Worm (Caenorhabditis elegans): ENCODE results near the gene oatr-1.
A peak's percentile ranks its signal among the peaks of the same experiment; 100 is the strongest.

The oatr-1 gene

DNA sequence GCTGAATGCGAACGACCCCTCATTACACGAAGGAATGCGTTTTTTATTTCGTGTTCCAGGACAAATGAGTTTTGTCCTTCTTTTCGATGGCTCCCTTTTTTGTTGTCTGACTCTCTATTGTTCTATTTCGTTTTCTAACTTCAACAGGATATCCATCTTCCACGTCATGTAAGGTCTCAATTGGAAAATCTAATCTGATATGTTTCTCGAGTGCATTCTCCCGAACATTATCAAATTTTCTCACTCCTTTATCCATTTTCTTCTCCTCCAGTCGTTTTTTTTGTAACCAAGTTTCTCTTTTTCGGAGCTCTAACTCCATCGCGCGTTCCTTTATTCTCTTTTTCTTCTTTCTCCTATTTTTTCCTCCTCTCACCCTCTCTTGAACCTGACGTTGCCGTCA is 45.6 kb downstream of the oatr-1 start:
- TF ChIP-seq hlh-30 (tag; optimal IDR thresholded peaks at IDR 0.05; ENCODE audit: insufficient read depth) (no peak), unc-39 (tag; optimal IDR thresholded peaks at IDR 0.05) (no peak), mes-2 (tag; optimal IDR thresholded peaks at IDR 0.05; ENCODE audit: poor library complexity, severe bottlenecking) (no peak), Y48G9A.11 (GFP tag; IDR thresholded peaks at IDR 0.05) (no peak), nhr-237 (tag; optimal IDR thresholded peaks at IDR 0.05) (no peak), nhr-6 (tag; optimal IDR thresholded peaks at IDR 0.05) (no peak), mdt-29 (GFP tag; IDR thresholded peaks at IDR 0.05) (no peak), F26F4.8 (GFP tag; conservative IDR thresholded peaks at IDR 0.05) (no peak), ama-1 (optimal IDR thresholded peaks at IDR 0.05) (no peak), fkh-10 (GFP tag; optimal IDR thresholded peaks at IDR 0.05) (peak; percentile 73), lsy-2 (tag; optimal IDR thresholded peaks at IDR 0.05) (peak in 1 of 2 experiments; percentile 15), lir-3 (tag; optimal IDR thresholded peaks at IDR 0.05) (no peak), ctbp-1 (GFP tag; IDR thresholded peaks at IDR 0.05) (peak; percentile 65; the same call in 1 of the 2 replicates), ces-1 (GFP tag; optimal IDR thresholded peaks at IDR 0.05) (peak; percentile 91), dve-1 (tag; optimal IDR thresholded peaks at IDR 0.05; ENCODE audit: insufficient read depth) (no peak), rbr-2 (tag; optimal IDR thresholded peaks at IDR 0.05) (peak; percentile 17)

DNA sequence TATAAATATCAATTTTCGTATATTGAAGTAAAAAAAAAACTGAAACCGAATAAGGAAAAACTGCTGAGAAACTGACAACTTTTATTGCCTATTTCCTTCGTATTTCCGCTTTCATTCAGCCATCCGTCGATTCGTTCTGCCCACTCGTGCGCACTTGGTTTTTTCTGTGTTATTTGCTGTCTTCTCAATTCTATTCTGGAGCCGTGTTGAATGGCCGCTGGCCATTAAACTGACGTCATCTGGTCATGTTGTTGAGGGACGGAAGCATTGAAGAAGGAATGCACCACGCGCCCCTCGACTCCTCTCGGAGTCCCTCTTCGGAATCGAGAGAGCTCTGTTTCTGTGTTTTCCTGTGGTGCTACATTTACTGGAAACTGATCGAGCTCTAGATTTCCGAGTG is 47.4 kb downstream of the oatr-1 start:
- TF ChIP-seq skn-1 (tag; optimal IDR thresholded peaks at IDR 0.05): no peak
- TF ChIP-seq spr-3 (GFP tag; optimal IDR thresholded peaks at IDR 0.05): no peak
- TF ChIP-seq madf-5 (GFP tag; IDR thresholded peaks at IDR 0.05): no peak
- TF ChIP-seq dve-1 (tag; optimal IDR thresholded peaks at IDR 0.05; ENCODE audit: insufficient read depth): no peak
- TF ChIP-seq cey-2 (tag; optimal IDR thresholded peaks at IDR 0.05; ENCODE audit: borderline replicate concordance, insufficient read depth): no peak
- no peak for TF ChIP-seq nhr-41 (GFP tag; IDR thresholded peaks at IDR 0.05)
- TF ChIP-seq duxl-1 (tag; optimal IDR thresholded peaks at IDR 0.05; ENCODE audit: poor library complexity): no peak
- no peak for TF ChIP-seq jun-1 (tag; optimal IDR thresholded peaks at IDR 0.05)
- peak in 1 of 2 experiments; percentile 73 for TF ChIP-seq mdl-1 (tag; optimal IDR thresholded peaks at IDR 0.05)
- no peak for TF ChIP-seq nhr-102 (tag; optimal IDR thresholded peaks at IDR 0.05)
- TF ChIP-seq fkh-10 (GFP tag; optimal IDR thresholded peaks at IDR 0.05): peak; percentile 69
- no peak for TF ChIP-seq nhr-10 (tag; optimal IDR thresholded peaks at IDR 0.05)
- no peak for TF ChIP-seq F10B5.3 (tag; optimal IDR thresholded peaks at IDR 0.05)
- TF ChIP-seq dmd-9 (GFP tag; IDR thresholded peaks at IDR 0.05): no peak
- no peak for TF ChIP-seq dmd-8 (GFP tag; IDR thresholded peaks at IDR 0.05)
- TF ChIP-seq mes-2 (tag; optimal IDR thresholded peaks at IDR 0.05; ENCODE audit: poor library complexity, severe bottlenecking): no peak
- TF ChIP-seq saeg-2 (GFP tag; IDR thresholded peaks at IDR 0.05): no peak
- TF ChIP-seq F37D6.2 (tag; optimal IDR thresholded peaks at IDR 0.05): peak; percentile 38
- no peak for TF ChIP-seq daf-19 (GFP tag; conservative IDR thresholded peaks at IDR 0.05)
- peak; percentile 67; the same call in 1 of the 2 replicates for TF ChIP-seq egl-43 (GFP tag; IDR thresholded peaks at IDR 0.05)
- no peak for TF ChIP-seq pha-4 (GFP tag; IDR thresholded peaks at IDR 0.05)
- no peak for TF ChIP-seq pha-4 (tag; optimal IDR thresholded peaks at IDR 0.05)
- TF ChIP-seq nhr-42 (GFP tag; IDR thresholded peaks at IDR 0.05): no peak
- TF ChIP-seq mdt-29 (GFP tag; IDR thresholded peaks at IDR 0.05): no peak
- peak; percentile 88 for TF ChIP-seq aha-1 (tag)
- TF ChIP-seq nhr-48 (tag; optimal IDR thresholded peaks at IDR 0.05): peak; percentile 5
- no peak for TF ChIP-seq T20F7.1 (GFP tag; optimal IDR thresholded peaks at IDR 0.05)
- no peak for TF ChIP-seq ceh-62 (tag; optimal IDR thresholded peaks at IDR 0.05)
- peak in 1 of 2 experiments; percentile 66 for TF ChIP-seq lsy-2 (tag; optimal IDR thresholded peaks at IDR 0.05)
- no peak for TF ChIP-seq snpc-4 (tag; optimal IDR thresholded peaks at IDR 0.05)
- TF ChIP-seq ztf-11 (tag; optimal IDR thresholded peaks at IDR 0.05): no peak
- no peak for TF ChIP-seq ces-1 (GFP tag; optimal IDR thresholded peaks at IDR 0.05)
- TF ChIP-seq rbr-2 (tag; optimal IDR thresholded peaks at IDR 0.05): peak; percentile 37
- no peak for TF ChIP-seq zip-2 (tag; optimal IDR thresholded peaks at IDR 0.05)
- TF ChIP-seq nhr-11 (tag; optimal IDR thresholded peaks at IDR 0.05): no peak
- TF ChIP-seq hmg-1.1 (GFP tag; IDR thresholded peaks at IDR 0.05): 0 out of 2 replicates have a peak, but pooled peaks have one; percentile 16
- no peak for TF ChIP-seq lin-15B (tag; optimal IDR thresholded peaks at IDR 0.05)
- TF ChIP-seq unc-130 (GFP tag; optimal IDR thresholded peaks at IDR 0.05): no peak
- TF ChIP-seq T26A8.4 (GFP tag; IDR thresholded peaks at IDR 0.05): no peak
- no peak for TF ChIP-seq tra-1 (GFP tag; IDR thresholded peaks at IDR 0.05)
- TF ChIP-seq ceh-28 (tag; optimal IDR thresholded peaks at IDR 0.05): no peak
